Worm (Caenorhabditis elegans): ENCODE measurements around the gene ucr-1.
A peak's percentile ranks its signal among the peaks of the same experiment; 100 is the strongest.

ucr-1 gene

ce11 chrIII:5632426-5632976 is 40.6 kb downstream of the ucr-1 start:
- TF ChIP-seq aptf-3 (GFP tag; IDR thresholded peaks at IDR 0.05) (no peak), lin-35 (GFP tag; optimal IDR thresholded peaks at IDR 0.05) (peak in 1 of 3 experiments; percentile 10), dpff-1 (tag; optimal IDR thresholded peaks at IDR 0.05) (no peak), egrh-3 (GFP tag; IDR thresholded peaks at IDR 0.05) (no peak), snpc-4 (GFP tag; optimal IDR thresholded peaks at IDR 0.05) (peak; percentile 50), snpc-4 (tag; optimal IDR thresholded peaks at IDR 0.05) (peak; percentile 48 to 82 (median 80)), nhr-90 (tag; optimal IDR thresholded peaks at IDR 0.05) (no peak), ztf-22 (GFP tag; optimal IDR thresholded peaks at IDR 0.05) (no peak), mel-28 (tag; optimal IDR thresholded peaks at IDR 0.05; ENCODE audit: borderline replicate concordance) (no peak), nfyb-1 (GFP tag; IDR thresholded peaks at IDR 0.05) (0 out of 2 replicates have a peak, but pooled peaks have one; percentile 35), B0035.1 (tag; optimal IDR thresholded peaks at IDR 0.05) (no peak)

- TF ChIP-seq lin-35 (GFP tag; optimal IDR thresholded peaks at IDR 0.05), result no peak
- no peak for TF ChIP-seq rpc-1 (optimal IDR thresholded peaks at IDR 0.05)
- TF ChIP-seq rpc-1 (tag; optimal IDR thresholded peaks at IDR 0.05), result no peak
- no peak for TF ChIP-seq Y53G8AR.9 (GFP tag; conservative IDR thresholded peaks at IDR 0.05)
- no peak for TF ChIP-seq ZK185.1 (tag; optimal IDR thresholded peaks at IDR 0.05; ENCODE audit: poor library complexity, severe bottlenecking)
- TF ChIP-seq dox-1 (GFP tag; IDR thresholded peaks at IDR 0.05), result no peak
- TF ChIP-seq tbp1 (GFP tag; optimal IDR thresholded peaks at IDR 0.05), result no peak
- no peak for TF ChIP-seq nfya-2 (GFP tag; IDR thresholded peaks at IDR 0.05)
- TF ChIP-seq ztf-28 (GFP tag; IDR thresholded peaks at IDR 0.05), result no peak
Observed at ce11 chrIII:5634509-5634908, 42.6 kb downstream of the ucr-1 start.

ce11 chrIII:5635179-5635578 is 43.2 kb downstream of the ucr-1 start, which contains the start of gene ckk-1:
Gene ckk-1, plus strand, starts transcription at chrIII:5635479.
- no peak for TF ChIP-seq egl-44 (GFP tag; IDR thresholded peaks at IDR 0.05)
- no peak for TF ChIP-seq F49E8.2 (tag; optimal IDR thresholded peaks at IDR 0.05; ENCODE audit: insufficient read depth)

ce11 chrIII:5637297-5637876 is 45.5 kb downstream of the ucr-1 start:
- TF ChIP-seq lin-26 (GFP tag; IDR thresholded peaks at IDR 0.05) (peak; percentile 86), tbp1 (GFP tag; optimal IDR thresholded peaks at IDR 0.05) (peak; percentile 72), D2030.7 (GFP tag; IDR thresholded peaks at IDR 0.05) (peak; percentile 98), snpc-4 (GFP tag; optimal IDR thresholded peaks at IDR 0.05) (peak; percentile 23), snpc-4 (tag; optimal IDR thresholded peaks at IDR 0.05) (peak in 3 of 4 experiments; percentile 67 to 92 (median 81)), zfh-2 (GFP tag; conservative IDR thresholded peaks at IDR 0.05) (peak; percentile 67), F33H1.4 (GFP tag; IDR thresholded peaks at IDR 0.05) (peak; percentile 87), rcor-1 (GFP tag; IDR thresholded peaks at IDR 0.05) (peak; percentile 93), bed-2 (GFP tag; IDR thresholded peaks at IDR 0.05) (peak; percentile 73; the same call in 1 of the 2 replicates), Y53G8AR.9 (GFP tag; conservative IDR thresholded peaks at IDR 0.05) (peak; percentile 87), attf-3 (GFP tag; conservative IDR thresholded peaks at IDR 0.05) (peak; percentile 79), ceh-100 (GFP tag; IDR thresholded peaks at IDR 0.05) (peak; percentile 73), F39B2.1 (GFP tag; IDR thresholded peaks at IDR 0.05) (peak; percentile 91; the same call in 1 of the 2 replicates), madf-8 (GFP tag; conservative IDR thresholded peaks at IDR 0.05) (peak; percentile 91), hmg-20 (GFP tag; IDR thresholded peaks at IDR 0.05) (peak; percentile 37; the same call in 1 of the 2 replicates), mcd-1 (GFP tag; IDR thresholded peaks at IDR 0.05) (peak; percentile 90), attf-6 (GFP tag; IDR thresholded peaks at IDR 0.05) (peak; percentile 90), hmg-1.2 (GFP tag; IDR thresholded peaks at IDR 0.05) (peak; percentile 64), Y56A3A.18 (GFP tag; IDR thresholded peaks at IDR 0.05) (peak; percentile 95; the same call in 1 of the 2 replicates), ztf-25 (GFP tag; IDR thresholded peaks at IDR 0.05) (peak; percentile 71; the same call in 1 of the 2 replicates), lin-54 (GFP tag; optimal IDR thresholded peaks at IDR 0.05) (peak; percentile 30), K11D2.4 (GFP tag; IDR thresholded peaks at IDR 0.05) (peak; percentile 63), lir-1 (GFP tag; conservative IDR thresholded peaks at IDR 0.05) (peak; percentile 50; the same call in 1 of the 2 replicates), hsf-1 (GFP tag; IDR thresholded peaks at IDR 0.05) (peak; percentile 81), him-1 (tag; optimal IDR thresholded peaks at IDR 0.05) (peak; percentile 56)
